Fruit fly (Drosophila melanogaster): ENCODE data around the gene CG7065.

CG7065 gene

DNA sequence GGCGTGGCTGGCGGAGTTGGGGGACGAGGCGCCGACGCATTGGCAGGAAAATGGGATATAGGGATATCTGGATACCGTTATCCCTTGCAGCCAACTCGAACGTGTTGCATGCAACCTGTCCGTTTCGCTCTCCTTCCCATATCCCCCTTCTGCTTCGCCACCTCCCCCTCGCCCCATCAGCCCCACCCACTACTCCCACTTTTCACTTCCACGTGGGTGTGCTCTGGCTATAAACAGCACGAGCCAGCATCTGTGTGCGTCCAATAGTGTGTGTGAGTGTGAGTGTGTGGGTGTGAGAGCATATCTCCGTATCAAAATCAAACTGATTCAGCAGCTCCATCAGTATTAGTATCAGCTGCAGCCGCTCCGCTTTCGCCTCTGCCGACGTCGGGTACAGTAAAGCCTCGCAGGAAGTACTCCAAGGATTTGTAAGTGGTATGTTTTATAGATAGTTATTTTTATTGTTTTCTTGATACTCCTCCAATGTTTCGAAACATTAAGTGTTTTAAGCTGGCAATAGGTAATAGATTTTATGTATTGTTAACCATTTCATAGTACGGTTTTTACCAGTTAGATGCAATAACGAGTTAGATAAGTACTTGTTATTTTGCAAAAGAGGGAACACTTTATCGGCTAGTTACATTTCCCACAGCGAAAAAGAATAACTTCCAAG is 23.2 kb upstream of the CG7065 start:
- TF ChIP-seq psq (optimal IDR thresholded peaks at IDR 0.05) (no peak), Sin3A (optimal IDR thresholded peaks at IDR 0.05) (no peak), Myc (optimal IDR thresholded peaks at IDR 0.05) (no peak), h (optimal IDR thresholded peaks at IDR 0.05) (no peak), insv (optimal IDR thresholded peaks at IDR 0.05) (no peak)

dm6 chrX:9119671-9120364 is 22.5 kb upstream of the CG7065 start:
- TF ChIP-seq Myc (optimal IDR thresholded peaks at IDR 0.05) (no peak), psq (optimal IDR thresholded peaks at IDR 0.05) (no peak), ttk (optimal IDR thresholded peaks at IDR 0.05) (no peak), Sin3A (optimal IDR thresholded peaks at IDR 0.05) (no peak), insv (optimal IDR thresholded peaks at IDR 0.05) (no peak), h (optimal IDR thresholded peaks at IDR 0.05) (no peak)

DNA sequence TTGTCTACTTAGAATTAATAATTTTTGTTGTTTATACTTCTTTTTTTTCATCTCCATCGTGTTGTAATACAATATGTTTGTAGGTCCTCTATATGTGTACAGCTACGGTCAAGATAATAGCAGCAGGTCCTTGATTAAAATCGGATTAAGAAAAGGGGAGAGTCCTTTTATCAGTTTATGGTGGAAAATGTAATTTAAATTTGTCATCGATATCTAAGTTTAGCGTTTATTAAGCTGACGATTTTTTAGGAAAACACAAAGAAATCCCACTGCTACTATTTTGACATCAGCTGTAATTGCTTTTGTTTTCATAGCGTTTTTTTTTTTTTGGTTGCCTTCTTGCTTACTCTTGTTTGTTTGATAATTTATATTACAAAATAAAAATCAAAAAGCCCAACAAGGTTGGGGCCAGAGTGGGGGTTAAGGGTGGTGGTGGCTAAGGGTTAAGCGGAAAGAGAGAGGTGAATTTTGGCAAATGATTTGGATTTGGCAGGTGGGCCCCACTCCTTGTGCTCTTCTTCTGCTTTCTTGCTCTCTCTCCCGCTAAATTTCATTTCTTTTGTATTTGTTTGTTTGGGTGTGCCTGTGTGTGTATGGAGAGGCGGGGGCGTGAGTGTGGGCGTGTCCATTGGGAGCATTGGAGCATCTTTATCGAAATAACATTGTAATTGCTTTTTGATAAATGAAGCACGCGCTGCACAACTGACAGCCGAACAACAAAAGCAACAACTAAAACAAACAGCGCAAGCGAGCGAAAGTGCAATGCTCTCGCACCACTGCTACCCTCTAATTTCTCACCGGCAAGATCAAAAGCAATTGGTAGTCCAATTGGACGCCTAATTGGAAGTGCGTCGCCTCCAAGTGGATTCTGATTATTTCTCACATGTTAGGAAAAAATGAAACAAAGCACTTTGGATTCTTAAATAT is 21.2 kb upstream of the CG7065 start:
- TF ChIP-seq psq (optimal IDR thresholded peaks at IDR 0.05) (no peak), insv (optimal IDR thresholded peaks at IDR 0.05) (no peak), Sin3A (optimal IDR thresholded peaks at IDR 0.05) (no peak)

- no peak for TF ChIP-seq insv (optimal IDR thresholded peaks at IDR 0.05)
- TF ChIP-seq h (optimal IDR thresholded peaks at IDR 0.05): no peak
- no peak for TF ChIP-seq ttk (optimal IDR thresholded peaks at IDR 0.05)
- TF ChIP-seq Sin3A (optimal IDR thresholded peaks at IDR 0.05): no peak
- no peak for TF ChIP-seq Myc (optimal IDR thresholded peaks at IDR 0.05)
- no peak for TF ChIP-seq psq (optimal IDR thresholded peaks at IDR 0.05)
Observed at dm6 chrX:9122492-9122891, 19.8 kb upstream of the CG7065 start.

dm6 chrX:9127264-9128011 is 14.9 kb upstream of the CG7065 start:
- TF ChIP-seq psq (optimal IDR thresholded peaks at IDR 0.05) (no peak), Myc (optimal IDR thresholded peaks at IDR 0.05) (no peak), insv (optimal IDR thresholded peaks at IDR 0.05) (no peak), ttk (optimal IDR thresholded peaks at IDR 0.05) (no peak), h (optimal IDR thresholded peaks at IDR 0.05) (no peak), Sin3A (optimal IDR thresholded peaks at IDR 0.05) (no peak)

dm6 chrX:9128012-9128280 is 14.3 kb upstream of the CG7065 start:
- no peak for TF ChIP-seq Sin3A (optimal IDR thresholded peaks at IDR 0.05)
- TF ChIP-seq insv (optimal IDR thresholded peaks at IDR 0.05): no peak
- no peak for TF ChIP-seq ttk (optimal IDR thresholded peaks at IDR 0.05)
- TF ChIP-seq h (optimal IDR thresholded peaks at IDR 0.05): no peak

- TF ChIP-seq insv (optimal IDR thresholded peaks at IDR 0.05): no peak
Observed at dm6 chrX:9129436-9129835, 12.9 kb upstream of the CG7065 start.

DNA sequence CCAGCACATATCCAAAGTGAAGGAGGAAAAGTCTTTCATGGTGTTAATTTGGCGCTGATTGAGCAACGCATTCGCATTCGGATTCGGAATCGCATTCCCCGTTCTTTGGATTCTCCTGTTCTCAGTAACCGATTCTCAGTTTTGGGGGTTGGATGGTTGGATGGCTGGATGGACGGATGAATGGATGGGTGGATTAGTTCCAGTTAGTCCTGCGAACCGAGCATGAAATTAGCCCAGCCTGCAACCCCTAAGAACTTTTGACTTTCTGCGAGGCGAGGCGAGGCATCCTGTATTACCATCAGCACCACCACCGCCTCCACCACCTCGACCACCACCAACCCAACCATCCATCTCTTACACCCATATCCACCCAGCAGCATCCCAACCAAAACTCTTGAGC is 12.1 kb upstream of the CG7065 start:
- TF ChIP-seq psq (optimal IDR thresholded peaks at IDR 0.05): no peak
- TF ChIP-seq insv (optimal IDR thresholded peaks at IDR 0.05): no peak
- no peak for TF ChIP-seq Sin3A (optimal IDR thresholded peaks at IDR 0.05)
- TF ChIP-seq h (optimal IDR thresholded peaks at IDR 0.05): no peak
- no peak for TF ChIP-seq ttk (optimal IDR thresholded peaks at IDR 0.05)
- no peak for TF ChIP-seq Myc (optimal IDR thresholded peaks at IDR 0.05)

- TF ChIP-seq insv (optimal IDR thresholded peaks at IDR 0.05) (no peak), psq (optimal IDR thresholded peaks at IDR 0.05) (no peak), ttk (optimal IDR thresholded peaks at IDR 0.05) (no peak)
Observed at dm6 chrX:9131523-9131922, 10.8 kb upstream of the CG7065 start.

dm6 chrX:9132589-9133237 is 9.6 kb upstream of the CG7065 start:
- no peak for TF ChIP-seq ttk (optimal IDR thresholded peaks at IDR 0.05)
- no peak for TF ChIP-seq insv (optimal IDR thresholded peaks at IDR 0.05)
- no peak for TF ChIP-seq h (optimal IDR thresholded peaks at IDR 0.05)
- TF ChIP-seq Sin3A (optimal IDR thresholded peaks at IDR 0.05): no peak
- no peak for TF ChIP-seq psq (optimal IDR thresholded peaks at IDR 0.05)
- no peak for TF ChIP-seq Myc (optimal IDR thresholded peaks at IDR 0.05)

DNA sequence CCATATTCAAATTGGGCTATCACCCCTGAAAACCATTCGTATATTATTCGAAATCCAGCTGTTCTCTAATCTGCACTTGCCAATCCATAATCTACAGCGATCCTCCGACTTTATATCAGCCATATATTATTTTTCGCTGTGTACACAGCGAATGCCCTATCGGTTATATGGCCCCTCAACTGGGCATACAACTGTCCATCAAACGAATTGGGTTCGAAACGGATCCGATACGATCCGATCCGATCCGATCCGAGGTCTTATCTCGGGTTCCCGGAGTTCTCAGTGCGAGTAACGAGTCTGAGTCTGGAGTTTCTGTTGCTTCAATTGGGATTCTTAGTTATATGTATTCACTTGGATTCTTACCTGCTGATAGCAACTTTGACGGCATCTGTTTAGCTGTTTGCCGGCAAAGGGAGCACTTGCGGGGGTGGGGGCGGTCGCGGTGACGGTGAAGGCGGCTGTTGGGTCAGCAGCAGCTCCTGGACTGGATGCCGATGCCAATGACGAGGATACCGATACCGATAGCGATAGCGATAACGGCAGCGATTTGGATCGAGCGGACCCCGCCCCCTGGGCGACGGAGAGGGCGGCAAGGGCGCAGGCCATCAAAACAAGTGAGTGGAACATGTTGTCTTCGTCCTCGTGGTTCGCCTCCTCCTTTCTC is 8.6 kb upstream of the CG7065 start:
- TF ChIP-seq Myc (optimal IDR thresholded peaks at IDR 0.05) (no peak), psq (optimal IDR thresholded peaks at IDR 0.05) (no peak), Sin3A (optimal IDR thresholded peaks at IDR 0.05) (no peak), ttk (optimal IDR thresholded peaks at IDR 0.05) (no peak), insv (optimal IDR thresholded peaks at IDR 0.05) (no peak), h (optimal IDR thresholded peaks at IDR 0.05) (no peak)

All from Kc167 (cell line).